Worm (Caenorhabditis elegans) whole organism, L3 larva: ENCODE measurements around the gene Y66D12A.11.
A peak's percentile ranks its signal among the peaks of the same experiment; 100 is the strongest.

Source experiments
- ZK546.5 ChIP-seq: sonication (generic microtip); optimal IDR thresholded peaks from 2 replicates; lab custom pipeline; 2017; ENCODE audit warnings: missing biosample characterization, missing genetic modification characterization
- aly-2 ChIP-seq: fragments of 150-350 bp; optimal IDR thresholded peaks from 2 replicates; lab custom pipeline; 2014; ENCODE audit warnings: missing biosample characterization, missing genetic modification characterization
- ceh-16 ChIP-seq: sonication (generic microtip); optimal IDR thresholded peaks from 2 replicates; lab custom pipeline; 2017; ENCODE audit warnings: missing biosample characterization, missing genetic modification characterization
- ceh-82 ChIP-seq: fragments of 150-350 bp; optimal IDR thresholded peaks from 2 replicates; lab custom pipeline; 2014; ENCODE audit warnings: missing biosample characterization, missing genetic modification characterization
- ceh-9 ChIP-seq: sonication (generic microtip); optimal IDR thresholded peaks from 2 replicates; lab custom pipeline; 2018; ENCODE audit warnings: missing biosample characterization, missing genetic modification characterization
- egl-27 ChIP-seq: sonication (generic microtip); optimal IDR thresholded peaks from 4 replicates; lab custom pipeline; 2017; ENCODE audit warnings: missing biosample characterization, missing genetic modification reagents, missing genetic modification characterization
- egl-5 ChIP-seq: fragments of 150-350 bp; optimal IDR thresholded peaks from 2 replicates; lab custom pipeline; 2017; ENCODE audit warnings: missing biosample characterization, missing genetic modification reagents, missing genetic modification characterization, inconsistent platforms
- elt-1 ChIP-seq: fragments of 150-350 bp; optimal IDR thresholded peaks from 2 replicates; lab custom pipeline; 2014; ENCODE audit warnings: missing biosample characterization, missing genetic modification characterization
- elt-3 ChIP-seq, 3 experiments: fragments of 150-350 bp in 1 of 3; sonication (generic microtip) in 2 of 3; optimal IDR thresholded peaks; 2 replicates in 2 of 3; 4 replicates in 1 of 3; lab custom pipeline; 2014 to 2017; ENCODE audit warnings: missing biosample characterization in 3 of 3, missing genetic modification characterization in 3 of 3
- eor-1 ChIP-seq, 2 experiments: fragments of 150-350 bp; optimal IDR thresholded peaks; 2 replicates each; lab custom pipeline; 2014 to 2018; ENCODE audit warnings: missing biosample characterization in 2 of 2, missing genetic modification characterization in 2 of 2
- fkh-10 ChIP-seq: sonication (generic microtip); optimal IDR thresholded peaks from 2 replicates; lab custom pipeline; 2017; ENCODE audit warnings: missing biosample characterization, missing genetic modification reagents, missing genetic modification characterization
- fkh-2 ChIP-seq: fragments of 150-350 bp; optimal IDR thresholded peaks from 2 replicates; lab custom pipeline; 2014; ENCODE audit warnings: missing biosample characterization, missing genetic modification reagents, missing genetic modification characterization
- jun-1 ChIP-seq: fragments of 150-350 bp; optimal IDR thresholded peaks from 2 replicates; lab custom pipeline; 2014; ENCODE audit warnings: missing biosample characterization, missing genetic modification reagents, missing genetic modification characterization
- lin-15B ChIP-seq: fragments of 150-350 bp; optimal IDR thresholded peaks from 2 replicates; lab custom pipeline; 2014; ENCODE audit warnings: missing biosample characterization, missing genetic modification characterization
- lin-39 ChIP-seq: fragments of 150-350 bp; optimal IDR thresholded peaks from 2 replicates; lab custom pipeline; 2018; ENCODE audit warnings: missing biosample characterization, missing genetic modification reagents, missing genetic modification characterization
- lsy-12 ChIP-seq: sonication (generic microtip); optimal IDR thresholded peaks from 2 replicates; lab custom pipeline; 2016; ENCODE audit warnings: mild to moderate bottlenecking, missing genetic modification characterization, missing compliant biosample characterization
- mml-1 ChIP-seq: fragments of 150-350 bp; sonication (generic microtip); optimal IDR thresholded peaks from 3 replicates; lab custom pipeline; 2014; ENCODE audit warnings: missing biosample characterization, missing genetic modification characterization
- nfya-1 ChIP-seq: sonication (generic microtip); optimal IDR thresholded peaks from 2 replicates; lab custom pipeline; 2017; ENCODE audit warnings: missing genetic modification characterization, mild to moderate bottlenecking, missing compliant biosample characterization, antibody characterized with exemption, moderate library complexity; ENCODE audit not compliant: insufficient read depth
- nhr-11 ChIP-seq: fragments of 150-350 bp; optimal IDR thresholded peaks from 2 replicates; lab custom pipeline; 2014; ENCODE audit warnings: missing biosample characterization, missing genetic modification characterization
- nhr-12 ChIP-seq: fragments of 150-350 bp; optimal IDR thresholded peaks from 2 replicates; lab custom pipeline; 2014; ENCODE audit warnings: missing biosample characterization, missing genetic modification characterization
- nhr-43 ChIP-seq: sonication (generic microtip); optimal IDR thresholded peaks from 2 replicates; lab custom pipeline; 2016; ENCODE audit warnings: mild to moderate bottlenecking, missing genetic modification characterization, missing compliant biosample characterization; ENCODE audit not compliant: poor library complexity, severe bottlenecking
- nhr-67 ChIP-seq: fragments of 150-350 bp; optimal IDR thresholded peaks from 2 replicates; lab custom pipeline; 2014; ENCODE audit warnings: missing biosample characterization, missing genetic modification characterization
- nhr-76 ChIP-seq: fragments of 150-350 bp; sonication (generic microtip); optimal IDR thresholded peaks from 5 replicates; lab custom pipeline; 2014; ENCODE audit warnings: missing biosample characterization, missing genetic modification characterization
- nhr-77 ChIP-seq: fragments of 150-350 bp; optimal IDR thresholded peaks from 2 replicates; lab custom pipeline; 2014; ENCODE audit warnings: missing biosample characterization, missing genetic modification characterization
- pha-4 ChIP-seq: fragments of 150-350 bp; optimal IDR thresholded peaks from 2 replicates; lab custom pipeline; 2014; ENCODE audit warnings: missing biosample characterization, missing genetic modification reagents, missing genetic modification characterization
- pqm-1 ChIP-seq: fragments of 150-350 bp; optimal IDR thresholded peaks from 2 replicates; lab custom pipeline; 2017; ENCODE audit warnings: missing biosample characterization, missing genetic modification characterization, inconsistent platforms
- sea-2 ChIP-seq: fragments of 150-350 bp; sonication (generic microtip); optimal IDR thresholded peaks from 4 replicates; lab custom pipeline; 2014; ENCODE audit warnings: missing biosample characterization, missing genetic modification reagents, missing genetic modification characterization
- skn-1 ChIP-seq: fragments of 150-350 bp; optimal IDR thresholded peaks from 2 replicates; lab custom pipeline; 2014; ENCODE audit warnings: missing biosample characterization, missing genetic modification characterization
- snpc-4 ChIP-seq: fragments of 150-350 bp; optimal IDR thresholded peaks from 2 replicates; lab custom pipeline; 2014; ENCODE audit warnings: missing biosample characterization, missing genetic modification characterization
- unc-39 ChIP-seq: sonication (generic microtip); optimal IDR thresholded peaks from 4 replicates; lab custom pipeline; 2017; ENCODE audit warnings: missing biosample characterization, missing genetic modification characterization
- unc-62 ChIP-seq: fragments of 150-350 bp; sonication (generic microtip); optimal IDR thresholded peaks from 4 replicates; lab custom pipeline; 2014; ENCODE audit warnings: missing biosample characterization, missing genetic modification reagents, missing genetic modification characterization
- ztf-11 ChIP-seq: fragments of 150-350 bp; optimal IDR thresholded peaks from 2 replicates; lab custom pipeline; 2014; ENCODE audit warnings: missing biosample characterization, missing genetic modification characterization
- ztf-4 ChIP-seq: fragments of 150-350 bp; optimal IDR thresholded peaks from 2 replicates; lab custom pipeline; 2014; ENCODE audit warnings: missing biosample characterization, missing genetic modification characterization

Y66D12A.11 gene

ce11 chrIII:11580428-11580885 is 17.2 kb downstream of the Y66D12A.11 start, which contains the start of gene Y66D12A.7:
Y66D12A.7 (minus strand) TSS chrIII:11580478.
- TF ChIP-seq nhr-77 (tag; lab: Kevin White, UChicago) (no peak), fkh-10 (GFP tag; lab: Kevin White, UChicago) (no peak), fkh-2 (tag; lab: Kevin White, UChicago) (no peak), sea-2 (GFP tag; lab: Kevin White, UChicago) (no peak), nhr-12 (tag; lab: Kevin White, UChicago) (no peak), lsy-12 (no peak), egl-5 (peak; percentile 60), nfya-1 (peak; percentile 44), lin-15B (tag; lab: Kevin White, UChicago) (peak; percentile 64), ceh-9 (tag; lab: Kevin White, UChicago) (no peak), pha-4 (tag; lab: Kevin White, UChicago) (peak; percentile 55), snpc-4 (tag; lab: Kevin White, UChicago) (no peak), ztf-11 (no peak), nhr-43 (tag; lab: Kevin White, UChicago) (no peak), unc-62 (GFP tag; lab: Kevin White, UChicago) (no peak), elt-3 (tag; optimal IDR thresholded peaks at IDR 0.05; lab: Kevin White, UChicago) (no peak), pqm-1 (tag; lab: Kevin White, UChicago) (peak; percentile 1), skn-1 (tag; lab: Kevin White, UChicago) (no peak), ztf-4 (tag; lab: Kevin White, UChicago) (no peak), aly-2 (tag; lab: Kevin White, UChicago) (no peak), nhr-76 (tag; lab: Kevin White, UChicago) (no peak), eor-1 (tag; optimal IDR thresholded peaks at IDR 0.05; lab: Kevin White, UChicago) (no peak)

- TF ChIP-seq jun-1 (tag; lab: Kevin White, UChicago) (no peak), elt-1 (tag; lab: Kevin White, UChicago) (no peak), nhr-77 (tag; lab: Kevin White, UChicago) (no peak), snpc-4 (tag; lab: Kevin White, UChicago) (no peak), unc-39 (tag; lab: Kevin White, UChicago) (no peak), nfya-1 (no peak), ceh-82 (no peak), lin-15B (tag; lab: Kevin White, UChicago) (no peak), lin-39 (tag; lab: Kevin White, UChicago) (no peak), lsy-12 (no peak), ceh-16 (no peak), nhr-11 (tag; lab: Kevin White, UChicago) (no peak), ZK546.5 (tag; lab: Kevin White, UChicago) (no peak), nhr-76 (tag; lab: Kevin White, UChicago) (no peak)
These were observed 18.1 kb downstream of the Y66D12A.11 start, which contains the start of the genes Y66D12A.6 and ceh-92 for ce11 chrIII:11581372-11581771. Y66D12A.6 (minus strand) TSS chrIII:11581402. ceh-92 (plus strand) TSS chrIII:11581600.

ce11 chrIII:11582569-11582968 is 19.3 kb downstream of the Y66D12A.11 start:
- no peak for TF ChIP-seq lsy-12
- no peak for TF ChIP-seq ceh-9 (tag; lab: Kevin White, UChicago)
- TF ChIP-seq egl-27 (tag; lab: Kevin White, UChicago): no peak
- peak; percentile 86 for TF ChIP-seq nfya-1

- no peak for TF ChIP-seq mml-1 (tag; lab: Kevin White, UChicago)
These were observed 25.6 kb downstream of the Y66D12A.11 start, which contains the start of gene Y66D12A.3 for ce11 chrIII:11588911-11589310. Y66D12A.3 (plus strand) TSS chrIII:11589211.

- peak; percentile 65 for TF ChIP-seq nfya-1
- no peak for TF ChIP-seq nhr-67 (tag; lab: Kevin White, UChicago)
- TF ChIP-seq, all 47 proteins: peak for 1
These were observed 26.0 kb downstream of the Y66D12A.11 start for ce11 chrIII:11589311-11589710.
